Worm (Caenorhabditis elegans): ENCODE measurements around the gene emc-5.

DNA sequence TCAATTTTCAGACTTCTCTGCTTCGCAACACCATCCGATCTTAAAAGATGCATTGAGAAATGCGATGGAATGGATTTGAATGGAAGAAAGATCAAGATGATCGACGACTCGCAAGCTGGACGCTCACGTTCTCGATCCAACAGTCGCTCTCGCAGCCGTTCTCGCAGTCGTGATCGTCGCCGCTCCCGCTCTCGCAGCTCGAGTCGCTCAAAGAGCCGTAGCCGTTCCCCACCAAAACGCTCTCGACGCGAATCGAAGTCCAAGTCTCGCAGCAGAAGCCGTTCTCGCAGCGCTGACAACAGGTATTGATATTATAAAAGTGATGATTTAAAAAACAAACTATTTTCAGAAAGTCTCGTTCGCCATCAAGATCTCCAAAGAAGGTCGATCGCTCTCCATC lies 41.4 kb upstream of the emc-5 start:
- TF ChIP-seq dox-1 (GFP tag; IDR thresholded peaks at IDR 0.05) (no peak), K11D2.4 (GFP tag; IDR thresholded peaks at IDR 0.05) (no peak), snpc-4 (GFP tag; optimal IDR thresholded peaks at IDR 0.05) (no peak), snpc-4 (tag; optimal IDR thresholded peaks at IDR 0.05) (no peak), bed-1 (GFP tag; IDR thresholded peaks at IDR 0.05) (no peak), tlf-1 (GFP tag; optimal IDR thresholded peaks at IDR 0.05) (no peak), him-1 (tag; optimal IDR thresholded peaks at IDR 0.05) (no peak), unc-130 (GFP tag; optimal IDR thresholded peaks at IDR 0.05) (no peak), B0261.1 (tag; optimal IDR thresholded peaks at IDR 0.05) (no peak), fkh-3 (tag; optimal IDR thresholded peaks at IDR 0.05) (no peak)

All from whole organism, young adult.